Fruit fly (Drosophila melanogaster): Measurements from ENCODE around the gene park.

DNA sequence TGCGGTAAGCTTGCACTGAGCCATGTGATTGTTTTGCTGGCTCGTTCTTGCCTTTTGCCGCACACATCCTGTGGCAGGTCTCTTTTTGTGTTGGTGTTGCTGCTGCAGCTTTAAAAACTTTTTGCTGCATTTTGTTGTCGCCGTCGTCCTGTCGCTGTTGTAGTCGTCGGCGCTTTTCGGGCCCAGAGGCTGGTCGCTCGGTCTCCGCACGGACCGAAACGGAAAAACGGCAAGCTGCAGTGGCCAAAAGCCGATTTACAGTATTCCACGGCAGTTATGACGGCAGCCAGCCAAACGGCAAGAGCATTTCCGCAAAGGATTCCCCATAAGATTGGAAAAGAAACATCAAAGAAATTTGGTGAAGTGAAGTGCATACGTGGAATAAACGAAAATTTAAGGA is 23.4 kb upstream of the park start, which contains the start of gene CG43219:
- no peak for TF ChIP-seq CG31627 (GFP tag; optimal IDR thresholded peaks at IDR 0.05)
- TF ChIP-seq dac (GFP tag; optimal IDR thresholded peaks at IDR 0.05) = no peak
- no peak for TF ChIP-seq lz (GFP tag; optimal IDR thresholded peaks at IDR 0.05)
